Fruit fly (Drosophila melanogaster) whole organism: ENCODE results near the gene Ama.

ENCODE experiments used
- CG8478 ChIP-seq: fragments of >200 bp; optimal IDR thresholded peaks from 2 replicates; lab custom pipeline; 2018; ENCODE audit warnings: inconsistent platforms
- Dll ChIP-seq: fragments of >200 bp; optimal IDR thresholded peaks from 2 replicates; lab custom pipeline; 2017
- EcR ChIP-seq, 2 experiments: fragments of >200 bp; optimal IDR thresholded peaks; 2 replicates each; lab custom pipeline; 2017; ENCODE audit warnings: missing biosample characterization in 2 of 2, missing genetic modification characterization in 2 of 2, missing genetic modification reagents in 2 of 2
- pan ChIP-seq: fragments of >200 bp; optimal IDR thresholded peaks from 2 replicates; lab custom pipeline; 2017
- psq ChIP-seq: fragments of >200 bp; optimal IDR thresholded peaks from 2 replicates; lab custom pipeline; 2017
- usp ChIP-seq: fragments of >200 bp; optimal IDR thresholded peaks from 2 replicates; lab custom pipeline; 2017; ENCODE audit warnings: missing biosample characterization, missing genetic modification characterization, mixed read lengths

Ama gene

dm6 chr3R:6762188-6762643 lies at the start of gene Ama:
TSS of gene Ama (plus strand) at chr3R:6762593.
- no peak for TF ChIP-seq pan (lab: Kevin White, UChicago)
- TF ChIP-seq usp, result no peak
- TF ChIP-seq CG8478 (lab: Kevin White, UChicago), result no peak
- TF ChIP-seq psq (lab: Kevin White, UChicago), result no peak
- TF ChIP-seq EcR (GFP tag; optimal IDR thresholded peaks at IDR 0.05; lab: Kevin White, UChicago), result no peak
- no peak for TF ChIP-seq Dll (lab: Kevin White, UChicago)

- TF ChIP-seq Dll (lab: Kevin White, UChicago) (no peak), CG8478 (lab: Kevin White, UChicago) (no peak), psq (lab: Kevin White, UChicago) (no peak), usp (no peak)
Measured at dm6 chr3R:6723537-6724171, 38.7 kb upstream of the Ama start.

- TF ChIP-seq Dll (lab: Kevin White, UChicago) (peak; percentile 56), EcR (GFP tag; optimal IDR thresholded peaks at IDR 0.05; lab: Kevin White, UChicago) (no peak), CG8478 (lab: Kevin White, UChicago) (no peak)
Measured at dm6 chr3R:6726119-6726518, 36.3 kb upstream of the Ama start.

- TF ChIP-seq usp, result no peak
- no peak for TF ChIP-seq CG8478 (lab: Kevin White, UChicago)
- no peak for TF ChIP-seq Dll (lab: Kevin White, UChicago)
- no peak for TF ChIP-seq EcR (GFP tag; optimal IDR thresholded peaks at IDR 0.05; lab: Kevin White, UChicago)
- no peak for TF ChIP-seq pan (lab: Kevin White, UChicago)
- TF ChIP-seq psq (lab: Kevin White, UChicago), result no peak
Measured at dm6 chr3R:6735722-6736121, 26.7 kb upstream of the Ama start.

- TF ChIP-seq Dll (lab: Kevin White, UChicago) (no peak), EcR (GFP tag; optimal IDR thresholded peaks at IDR 0.05; lab: Kevin White, UChicago) (no peak), CG8478 (lab: Kevin White, UChicago) (peak; percentile 48), psq (lab: Kevin White, UChicago) (no peak), usp (no peak)
Measured at dm6 chr3R:6741400-6741959, 20.9 kb upstream of the Ama start.

dm6 chr3R:6741983-6742382 lies 20.4 kb upstream of the Ama start, which contains the start of gene pb:
TSS of gene pb (minus strand) at chr3R:6742063.
- TF ChIP-seq Dll (lab: Kevin White, UChicago), result no peak
- no peak for TF ChIP-seq CG8478 (lab: Kevin White, UChicago)
- no peak for TF ChIP-seq pan (lab: Kevin White, UChicago)
- TF ChIP-seq EcR (GFP tag; optimal IDR thresholded peaks at IDR 0.05; lab: Kevin White, UChicago), result no peak
- no peak for TF ChIP-seq psq (lab: Kevin White, UChicago)
- TF ChIP-seq usp, result no peak

- no peak for TF ChIP-seq Dll (lab: Kevin White, UChicago)
- TF ChIP-seq CG8478 (lab: Kevin White, UChicago), result no peak
- TF ChIP-seq EcR (GFP tag; optimal IDR thresholded peaks at IDR 0.05; lab: Kevin White, UChicago), result no peak
- no peak for TF ChIP-seq usp
- TF ChIP-seq psq (lab: Kevin White, UChicago), result no peak
- TF ChIP-seq pan (lab: Kevin White, UChicago), result no peak
Measured at dm6 chr3R:6744036-6744435, 18.4 kb upstream of the Ama start, which contains the start of gene zen2. TSS of gene zen2 (minus strand) at chr3R:6744136.

- TF ChIP-seq EcR (GFP tag; optimal IDR thresholded peaks at IDR 0.05; lab: Kevin White, UChicago) (no peak), Dll (lab: Kevin White, UChicago) (no peak), CG8478 (lab: Kevin White, UChicago) (no peak), pan (lab: Kevin White, UChicago) (no peak), psq (lab: Kevin White, UChicago) (no peak), usp (no peak)
Measured at dm6 chr3R:6746212-6746611, 16.2 kb upstream of the Ama start.

- no peak for TF ChIP-seq pan (lab: Kevin White, UChicago)
- no peak for TF ChIP-seq Dll (lab: Kevin White, UChicago)
- TF ChIP-seq usp, result no peak
- no peak for TF ChIP-seq psq (lab: Kevin White, UChicago)
- TF ChIP-seq CG8478 (lab: Kevin White, UChicago), result no peak
- no peak for TF ChIP-seq EcR (GFP tag; optimal IDR thresholded peaks at IDR 0.05; lab: Kevin White, UChicago)
Measured at dm6 chr3R:6747907-6748306, 14.5 kb upstream of the Ama start, which contains the start of gene CG34297. TSS of gene CG34297 (minus strand) at chr3R:6748007.

- TF ChIP-seq Dll (lab: Kevin White, UChicago) (no peak), pan (lab: Kevin White, UChicago) (no peak), CG8478 (lab: Kevin White, UChicago) (no peak), EcR (GFP tag; optimal IDR thresholded peaks at IDR 0.05; lab: Kevin White, UChicago) (no peak), usp (no peak), psq (lab: Kevin White, UChicago) (no peak)
Measured at dm6 chr3R:6751467-6752155, 10.8 kb upstream of the Ama start.

- TF ChIP-seq CG8478 (lab: Kevin White, UChicago) (no peak), psq (lab: Kevin White, UChicago) (no peak)
Measured at dm6 chr3R:6754104-6754951, 8.1 kb upstream of the Ama start, which contains the start of gene zen. TSS of gene zen (minus strand) at chr3R:6754194.
